Worm (Caenorhabditis elegans) whole organism, young adult: ENCODE measurements around the gene srw-141.

Source experiments
- B0035.1 ChIP-seq: sonication (generic microtip); optimal IDR thresholded peaks from 2 replicates; lab custom pipeline; 2016; ENCODE audit warnings: missing genetic modification characterization, mild to moderate bottlenecking, missing compliant biosample characterization, missing genotype, missing genetic modification reagents
- B0261.1 ChIP-seq: sonication (generic microtip); optimal IDR thresholded peaks from 2 replicates; lab custom pipeline; 2016; ENCODE audit warnings: mild to moderate bottlenecking, missing genetic modification characterization, moderate library complexity, missing compliant biosample characterization
- C06A6.2 ChIP-seq: fragments of 200-800 bp; sonication (Bioruptor generic); conservative IDR thresholded peaks from 2 replicates; pipeline ENCODE4 v1.3.6; 2022; ENCODE audit warnings: missing genetic modification characterization, missing compliant biosample characterization
- C17E4.6 ChIP-seq: fragments of 200-800 bp; sonication (Bioruptor generic); IDR thresholded peaks from 2 replicates; pipeline ENCODE4 v1.3.6; 2022; ENCODE audit warnings: missing genetic modification reagents, missing genetic modification characterization, missing compliant biosample characterization
- F23B12.7 ChIP-seq: sonication (generic microtip); optimal IDR thresholded peaks from 2 replicates; lab custom pipeline; 2017; ENCODE audit warnings: missing genetic modification characterization, mild to moderate bottlenecking, missing compliant biosample characterization, antibody characterized with exemption, moderate library complexity; ENCODE audit not compliant: insufficient read depth
- F37B4.10 ChIP-seq: fragments of 200-800 bp; sonication (Bioruptor generic); IDR thresholded peaks from 2 replicates; pipeline ENCODE4 v1.3.6; 2022; ENCODE audit warnings: missing genetic modification characterization, missing compliant biosample characterization
- F49E8.2 ChIP-seq: sonication (generic microtip); optimal IDR thresholded peaks from 3 replicates; lab custom pipeline; 2017; ENCODE audit warnings: missing genetic modification characterization, mild to moderate bottlenecking, missing compliant biosample characterization, antibody characterized with exemption, moderate library complexity; ENCODE audit not compliant: insufficient read depth
- F52B5.7 ChIP-seq: sonication (generic microtip); optimal IDR thresholded peaks from 2 replicates; lab custom pipeline; 2016; ENCODE audit warnings: mild to moderate bottlenecking, missing genetic modification characterization, missing compliant biosample characterization
- T26A5.8 ChIP-seq: sonication (generic microtip); optimal IDR thresholded peaks from 2 replicates; lab custom pipeline; 2016; ENCODE audit warnings: missing genetic modification characterization, missing compliant biosample characterization
- Y67H2A.10 ChIP-seq: fragments of 200-800 bp; sonication (Bioruptor generic); conservative IDR thresholded peaks from 2 replicates; pipeline ENCODE4 v1.3.6; 2022; ENCODE audit warnings: missing genetic modification reagents, missing genetic modification characterization, missing compliant biosample characterization
- Y95B8A.8 ChIP-seq: fragments of 200-800 bp; sonication (Bioruptor generic); IDR thresholded peaks from 2 replicates; pipeline ENCODE4 v1.3.6; 2022; ENCODE audit warnings: missing genetic modification reagents, missing genetic modification characterization, missing compliant biosample characterization
- ZK185.1 ChIP-seq: sonication (generic microtip); optimal IDR thresholded peaks from 2 replicates; lab custom pipeline; 2016; ENCODE audit warnings: mild to moderate bottlenecking, missing genetic modification characterization, missing compliant biosample characterization; ENCODE audit not compliant: poor library complexity, severe bottlenecking
- akir-1 ChIP-seq: fragments of 200-800 bp; sonication (Bioruptor generic); optimal IDR thresholded peaks from 2 replicates; lab custom pipeline; 2018; ENCODE audit warnings: mild to moderate bottlenecking, missing genetic modification characterization, moderate library complexity, missing compliant biosample characterization
- aptf-3 ChIP-seq: fragments of 200-800 bp; sonication (Bioruptor generic); IDR thresholded peaks from 2 replicates; pipeline ENCODE4 v1.3.6; 2022; ENCODE audit warnings: missing genetic modification characterization, missing compliant biosample characterization
- attf-6 ChIP-seq: fragments of 200-800 bp; sonication (Bioruptor generic); IDR thresholded peaks from 2 replicates; pipeline ENCODE4 v1.3.6; 2022; ENCODE audit warnings: missing genetic modification reagents, missing genetic modification characterization, missing compliant biosample characterization
- ccch-3 ChIP-seq: fragments of 200-800 bp; sonication (Bioruptor generic); optimal IDR thresholded peaks from 2 replicates; lab custom pipeline; 2018; ENCODE audit warnings: mild to moderate bottlenecking, missing genetic modification characterization, missing compliant biosample characterization
- cebp-2 ChIP-seq: fragments of 200-800 bp; sonication (Bioruptor generic); IDR thresholded peaks from 2 replicates; pipeline ENCODE4 v1.3.6; 2022; ENCODE audit warnings: missing genetic modification characterization, missing compliant biosample characterization
- ceh-58 ChIP-seq: fragments of 200-800 bp; sonication (Bioruptor generic); IDR thresholded peaks from 2 replicates; pipeline ENCODE4 v1.3.6; 2022; ENCODE audit warnings: missing genetic modification characterization, missing compliant biosample characterization
- egl-18 ChIP-seq: fragments of 200-800 bp; sonication (Bioruptor generic); IDR thresholded peaks from 2 replicates; pipeline ENCODE4 v1.3.6; 2022; ENCODE audit warnings: missing genetic modification reagents, missing genetic modification characterization, missing compliant biosample characterization
- ets-4 ChIP-seq: fragments of 200-800 bp; sonication (Bioruptor generic); optimal IDR thresholded peaks from 2 replicates; lab custom pipeline; 2018; ENCODE audit warnings: mild to moderate bottlenecking, missing genetic modification characterization, missing compliant biosample characterization
- hrde-1 ChIP-seq: sonication (generic microtip); optimal IDR thresholded peaks from 2 replicates; lab custom pipeline; 2016; ENCODE audit warnings: missing genetic modification characterization, mild to moderate bottlenecking, missing compliant biosample characterization, moderate library complexity, missing genotype, missing genetic modification reagents, borderline replicate concordance
- let-526 ChIP-seq: fragments of 200-800 bp; sonication (Bioruptor generic); IDR thresholded peaks from 2 replicates; pipeline ENCODE4 v1.3.6; 2022; ENCODE audit warnings: missing genetic modification reagents, missing genetic modification characterization, missing compliant biosample characterization
- lin-26 ChIP-seq: fragments of 200-800 bp; sonication (Bioruptor generic); IDR thresholded peaks from 2 replicates; pipeline ENCODE4 v1.3.6; 2022; ENCODE audit warnings: missing genetic modification reagents, missing genetic modification characterization, missing compliant biosample characterization
- lin-40 ChIP-seq: sonication (generic microtip); optimal IDR thresholded peaks from 2 replicates; lab custom pipeline; 2016; ENCODE audit warnings: missing genetic modification characterization, mild to moderate bottlenecking, missing compliant biosample characterization, missing genotype, missing genetic modification reagents
- madf-10 ChIP-seq: sonication (generic microtip); optimal IDR thresholded peaks from 2 replicates; lab custom pipeline; 2016; ENCODE audit warnings: mild to moderate bottlenecking, missing genetic modification characterization, missing compliant biosample characterization
- madf-6 ChIP-seq: fragments of 200-800 bp; sonication (Bioruptor generic); IDR thresholded peaks from 2 replicates; pipeline ENCODE4 v1.3.6; 2022; ENCODE audit warnings: missing genetic modification reagents, missing genetic modification characterization, missing compliant biosample characterization
- nfyb-1 ChIP-seq: fragments of 200-800 bp; sonication (Bioruptor generic); IDR thresholded peaks from 2 replicates; pipeline ENCODE4 v1.3.6; 2022; ENCODE audit warnings: missing genetic modification reagents, missing genetic modification characterization, missing compliant biosample characterization
- nhr-27 ChIP-seq: fragments of 200-800 bp; sonication (Bioruptor generic); optimal IDR thresholded peaks from 2 replicates; lab custom pipeline; 2018; ENCODE audit warnings: mild to moderate bottlenecking, missing genetic modification characterization, moderate library complexity, missing compliant biosample characterization
- rpc-1 ChIP-seq, 2 experiments: fragments of 150-350 bp in 1 of 2; sonication (generic microtip) in 1 of 2; optimal IDR thresholded peaks; 2 replicates each; lab custom pipeline; 2014 to 2018; ENCODE audit warnings: missing biosample characterization in 1 of 2, missing genetic modification characterization in 1 of 2, missing genetic modification reagents in 1 of 2, missing genotype in 1 of 2
- sdz-38 ChIP-seq: sonication (generic microtip); optimal IDR thresholded peaks from 2 replicates; lab custom pipeline; 2016; ENCODE audit warnings: missing genotype, missing genetic modification characterization, missing compliant biosample characterization
- sea-2 ChIP-seq: fragments of 200-800 bp; sonication (Bioruptor generic); IDR thresholded peaks from 2 replicates; pipeline ENCODE4 v1.3.6; 2022; ENCODE audit warnings: missing genetic modification characterization, missing compliant biosample characterization
- snpc-1.1 ChIP-seq: sonication (generic microtip); optimal IDR thresholded peaks from 2 replicates; lab custom pipeline; 2017; ENCODE audit warnings: missing genetic modification characterization, mild to moderate bottlenecking, missing compliant biosample characterization, antibody characterized with exemption, moderate library complexity, missing genotype, missing genetic modification reagents; ENCODE audit not compliant: insufficient read depth
- snpc-3.4 ChIP-seq: sonication (generic microtip); optimal IDR thresholded peaks from 2 replicates; lab custom pipeline; 2017; ENCODE audit warnings: missing genetic modification characterization, mild to moderate bottlenecking, missing compliant biosample characterization, antibody characterized with exemption, moderate library complexity, missing genotype, missing genetic modification reagents
- unc-130 ChIP-seq: sonication (generic microtip); optimal IDR thresholded peaks from 2 replicates; lab custom pipeline; 2016; ENCODE audit warnings: missing genetic modification reagents, missing genetic modification characterization, missing compliant biosample characterization
- unc-62 ChIP-seq: fragments of 150-350 bp; optimal IDR thresholded peaks from 2 replicates; lab custom pipeline; 2014; ENCODE audit warnings: missing biosample characterization, missing genetic modification reagents, missing genetic modification characterization
- ztf-18 ChIP-seq: sonication (generic microtip); optimal IDR thresholded peaks from 2 replicates; lab custom pipeline; 2016; ENCODE audit warnings: missing genotype, mild to moderate bottlenecking, missing genetic modification characterization, missing compliant biosample characterization
- ztf-25 ChIP-seq: fragments of 200-800 bp; sonication (Bioruptor generic); IDR thresholded peaks from 2 replicates; pipeline ENCODE4 v1.3.6; 2022; ENCODE audit warnings: missing genetic modification reagents, missing genetic modification characterization, missing compliant biosample characterization
- ztf-28 ChIP-seq: fragments of 200-800 bp; sonication (Bioruptor generic); IDR thresholded peaks from 2 replicates; pipeline ENCODE4 v1.3.6; 2022; ENCODE audit warnings: missing genetic modification reagents, missing genetic modification characterization, missing compliant biosample characterization
- ztf-6 ChIP-seq: fragments of 200-800 bp; sonication (Bioruptor generic); IDR thresholded peaks from 2 replicates; pipeline ENCODE4 v1.3.6; 2022; ENCODE audit warnings: missing genetic modification reagents, missing genetic modification characterization, missing compliant biosample characterization

Gene srw-141

ce11 chrV:2892976-2893375 lies 45.4 kb downstream of the srw-141 start, which contains the start of gene srh-127:
Gene srh-127 (plus strand): TSS chrV:2893276.
- TF ChIP-seq aptf-3 (GFP tag; lab: Robert Waterston, UW) = no peak
- no peak for TF ChIP-seq cebp-2
- TF ChIP-seq rpc-1 (optimal IDR thresholded peaks at IDR 0.05; lab: Kevin White, UChicago) = no peak
- TF ChIP-seq rpc-1 (tag; optimal IDR thresholded peaks at IDR 0.05; lab: Kevin White, UChicago) = no peak
- no peak for TF ChIP-seq ets-4 (GFP tag; lab: Kevin White, UChicago)
- no peak for TF ChIP-seq Y95B8A.8 (GFP tag; lab: Robert Waterston, UW)
- TF ChIP-seq attf-6 (GFP tag; lab: Robert Waterston, UW) = no peak
- TF ChIP-seq ccch-3 (GFP tag; lab: Kevin White, UChicago) = no peak
- TF ChIP-seq unc-62 (GFP tag; lab: Kevin White, UChicago) = no peak
- no peak for TF ChIP-seq C06A6.2 (GFP tag; lab: Robert Waterston, UW)
- no peak for TF ChIP-seq unc-130 (GFP tag; lab: Kevin White, UChicago)
- TF ChIP-seq hrde-1 = no peak
- no peak for TF ChIP-seq madf-10 (tag; lab: Kevin White, UChicago)
- no peak for TF ChIP-seq ztf-28 (GFP tag; lab: Robert Waterston, UW)
- TF ChIP-seq, all 124 proteins: peak for 0

- TF ChIP-seq nfyb-1 (GFP tag; lab: Robert Waterston, UW) (no peak), nhr-27 (tag; lab: Kevin White, UChicago) (no peak), madf-6 (no peak), F49E8.2 (tag; lab: Kevin White, UChicago) (no peak), Y95B8A.8 (GFP tag; lab: Robert Waterston, UW) (no peak), unc-130 (GFP tag; lab: Kevin White, UChicago) (no peak), snpc-3.4 (tag; lab: Kevin White, UChicago) (no peak), B0261.1 (no peak), egl-18 (no peak), lin-40 (tag; lab: Kevin White, UChicago) (no peak), ztf-18 (tag; lab: Kevin White, UChicago) (no peak), F52B5.7 (tag; lab: Kevin White, UChicago) (no peak), ztf-25 (GFP tag; lab: Robert Waterston, UW) (no peak)
- TF ChIP-seq, all 124 proteins: peak for 0
Observed at ce11 chrV:2891927-2892326, 46.5 kb downstream of the srw-141 start, which contains the start of gene F37B4.15. Gene F37B4.15 (plus strand): TSS chrV:2892227.

ce11 chrV:2888681-2889080 lies 49.7 kb downstream of the srw-141 start, which contains the start of gene srw-4:
Gene srw-4 (minus strand): TSS chrV:2888781.
- TF ChIP-seq sdz-38 (tag; lab: Kevin White, UChicago) (no peak), F23B12.7 (no peak), ZK185.1 (tag; lab: Kevin White, UChicago) (no peak), madf-10 (tag; lab: Kevin White, UChicago) (no peak)

- TF ChIP-seq B0035.1 = no peak
- TF ChIP-seq Y67H2A.10 (GFP tag; lab: Robert Waterston, UW) = no peak
- TF ChIP-seq ceh-58 (GFP tag; lab: Robert Waterston, UW) = no peak
- no peak for TF ChIP-seq ztf-6 (GFP tag; lab: Robert Waterston, UW)
- TF ChIP-seq C17E4.6 (GFP tag; lab: Robert Waterston, UW) = no peak
- no peak for TF ChIP-seq ztf-18 (tag; lab: Kevin White, UChicago)
- TF ChIP-seq snpc-1.1 (tag; lab: Kevin White, UChicago) = no peak
- TF ChIP-seq let-526 (GFP tag; lab: Robert Waterston, UW) = no peak
- no peak for TF ChIP-seq akir-1 (GFP tag; lab: Kevin White, UChicago)
- TF ChIP-seq aptf-3 (GFP tag; lab: Robert Waterston, UW) = no peak
- no peak for TF ChIP-seq sea-2 (GFP tag; lab: Robert Waterston, UW)
- no peak for TF ChIP-seq F37B4.10 (GFP tag; lab: Robert Waterston, UW)
- no peak for TF ChIP-seq unc-130 (GFP tag; lab: Kevin White, UChicago)
- no peak for TF ChIP-seq lin-26
- no peak for TF ChIP-seq T26A5.8
- TF ChIP-seq ccch-3 (GFP tag; lab: Kevin White, UChicago) = no peak
- no peak for TF ChIP-seq madf-6
Observed at ce11 chrV:2888265-2888664, 50.1 kb downstream of the srw-141 start.
